5 worm cellular contexts compared by ENCODE assay signal in the genomic region with DNA sequence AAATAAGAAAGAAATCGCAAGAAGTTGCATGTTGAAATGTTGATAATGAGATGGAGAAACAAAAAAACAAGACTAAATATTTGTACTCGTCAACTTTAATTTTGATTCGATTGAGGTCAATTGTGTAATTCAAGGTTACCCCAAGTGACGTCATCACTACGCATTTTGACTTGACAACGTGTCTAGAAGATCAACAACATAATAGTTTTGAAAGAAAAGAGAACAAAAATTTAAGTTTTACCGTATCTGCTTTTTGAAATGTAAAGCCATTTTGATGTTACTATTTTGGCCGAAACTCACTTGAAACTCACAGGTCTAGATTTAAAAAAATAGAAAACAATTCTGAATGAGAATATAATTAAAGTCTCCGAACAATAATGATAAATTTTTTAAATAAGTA.
TF ChIP-seq lines count a peak whose summit lies in the region.

Gene dsl-5, minus strand, starts transcription at position 101 of the 400 bp plus-strand sequence.

TF ChIP-seq in whole organism, L1 larva, 84 proteins besides CTCF, POLR2A, EP300 and RAD21:
- peak; percentile 61 for TF ChIP-seq nhr-85 (tag; lab: Kevin White, UChicago)
- TF ChIP-seq egl-27 (tag; optimal IDR thresholded peaks at IDR 0.05; lab: Kevin White, UChicago): no peak

TF ChIP-seq in whole organism, L2 larva, 48 proteins besides CTCF, POLR2A, EP300 and RAD21:
- TF ChIP-seq nhr-25 (tag; optimal IDR thresholded peaks at IDR 0.05; lab: Kevin White, UChicago) (peak; percentile 8), sma-3 (GFP tag; optimal IDR thresholded peaks at IDR 0.05; lab: Kevin White, UChicago) (no peak)

TF ChIP-seq in whole organism, L3 larva, 47 proteins besides CTCF, POLR2A, EP300 and RAD21:
- TF ChIP-seq nhr-77 (tag; optimal IDR thresholded peaks at IDR 0.05; lab: Kevin White, UChicago): no peak
- peak; percentile 12 for TF ChIP-seq nhr-25 (tag; optimal IDR thresholded peaks at IDR 0.05; lab: Kevin White, UChicago)
TF ChIP-seq in whole organism, L3 larva: peak in this region for 1.

TF ChIP-seq in whole organism, mixed stage, embryonic, 35 proteins besides CTCF, POLR2A, EP300 and RAD21:
- TF ChIP-seq unc-120 (tag; optimal IDR thresholded peaks at IDR 0.05; lab: Kevin White, UChicago; ENCODE audit: poor library complexity, severe bottlenecking): no peak
- peak; percentile 15 for TF ChIP-seq zip-8 (tag; optimal IDR thresholded peaks at IDR 0.05; lab: Kevin White, UChicago)
- TF ChIP-seq hlh-1 (tag; optimal IDR thresholded peaks at IDR 0.05; lab: Kevin White, UChicago): no peak

TF ChIP-seq in whole organism, young adult, 124 proteins besides CTCF, POLR2A, EP300 and RAD21:
- no peak for TF ChIP-seq him-1 (tag; optimal IDR thresholded peaks at IDR 0.05; lab: Kevin White, UChicago)
- TF ChIP-seq atf-7 (tag; optimal IDR thresholded peaks at IDR 0.05; lab: Kevin White, UChicago): peak; percentile 43
